Worm (Caenorhabditis elegans): ENCODE results near the gene ify-1.

DNA sequence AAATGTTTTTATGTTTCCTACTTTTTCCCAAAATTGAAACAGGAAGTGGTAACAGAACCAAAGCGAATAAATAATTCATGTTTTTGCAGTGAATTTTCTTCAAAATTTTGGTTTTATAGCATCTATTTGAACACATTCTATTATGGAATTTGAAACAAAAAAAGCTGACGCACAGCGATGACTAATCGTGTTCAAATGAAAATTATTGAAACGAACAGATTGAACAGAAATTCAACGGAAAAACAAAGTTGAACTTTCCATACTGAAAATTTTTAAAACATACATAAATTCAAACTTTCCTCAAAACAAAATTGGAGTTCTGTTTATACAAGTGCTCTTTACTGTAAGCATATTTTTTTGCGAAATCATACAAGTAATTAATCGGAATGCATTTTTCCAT, 43.0 kb downstream of the ify-1 start, which contains the start of gene F59A6.12:
- TF ChIP-seq nhr-237 (tag; optimal IDR thresholded peaks at IDR 0.05) (no peak), mab-5 (tag; optimal IDR thresholded peaks at IDR 0.05) (no peak), snpc-4 (tag; optimal IDR thresholded peaks at IDR 0.05) (no peak), elt-1 (tag; optimal IDR thresholded peaks at IDR 0.05; ENCODE audit: borderline replicate concordance, insufficient read depth) (no peak), nhr-76 (tag; optimal IDR thresholded peaks at IDR 0.05) (no peak), ztf-11 (tag; optimal IDR thresholded peaks at IDR 0.05) (no peak), unc-62 (GFP tag; optimal IDR thresholded peaks at IDR 0.05) (no peak)

Data from whole organism, mixed stage, embryonic.